Worm (Caenorhabditis elegans) whole organism, L3 larva: ENCODE measurements around the gene nstp-9.

ENCODE experiments used
- R02D3.7 ChIP-seq: fragments of 150-350 bp; optimal IDR thresholded peaks from 2 replicates; lab custom pipeline; 2014; ENCODE audit warnings: missing biosample characterization, missing genetic modification characterization
- ZK546.5 ChIP-seq: sonication (generic microtip); optimal IDR thresholded peaks from 2 replicates; lab custom pipeline; 2017; ENCODE audit warnings: missing biosample characterization, missing genetic modification characterization
- aly-2 ChIP-seq: fragments of 150-350 bp; optimal IDR thresholded peaks from 2 replicates; lab custom pipeline; 2014; ENCODE audit warnings: missing biosample characterization, missing genetic modification characterization
- ceh-28 ChIP-seq: fragments of 150-350 bp; optimal IDR thresholded peaks from 2 replicates; lab custom pipeline; 2014; ENCODE audit warnings: missing biosample characterization, missing genetic modification reagents, missing genetic modification characterization
- ceh-9 ChIP-seq: sonication (generic microtip); optimal IDR thresholded peaks from 2 replicates; lab custom pipeline; 2018; ENCODE audit warnings: missing biosample characterization, missing genetic modification characterization
- egl-27 ChIP-seq: sonication (generic microtip); optimal IDR thresholded peaks from 4 replicates; lab custom pipeline; 2017; ENCODE audit warnings: missing biosample characterization, missing genetic modification reagents, missing genetic modification characterization
- egl-5 ChIP-seq: fragments of 150-350 bp; optimal IDR thresholded peaks from 2 replicates; lab custom pipeline; 2017; ENCODE audit warnings: missing biosample characterization, missing genetic modification reagents, missing genetic modification characterization, inconsistent platforms
- elt-1 ChIP-seq: fragments of 150-350 bp; optimal IDR thresholded peaks from 2 replicates; lab custom pipeline; 2014; ENCODE audit warnings: missing biosample characterization, missing genetic modification characterization
- elt-2 ChIP-seq: sonication (generic microtip); optimal IDR thresholded peaks from 2 replicates; lab custom pipeline; 2016; ENCODE audit warnings: missing genetic modification reagents, mild to moderate bottlenecking, missing genetic modification characterization, missing compliant biosample characterization
- elt-3 ChIP-seq, 3 experiments: fragments of 150-350 bp in 1 of 3; sonication (generic microtip) in 2 of 3; optimal IDR thresholded peaks; 2 replicates in 2 of 3; 4 replicates in 1 of 3; lab custom pipeline; 2014 to 2017; ENCODE audit warnings: missing biosample characterization in 3 of 3, missing genetic modification characterization in 3 of 3
- fkh-10 ChIP-seq: sonication (generic microtip); optimal IDR thresholded peaks from 2 replicates; lab custom pipeline; 2017; ENCODE audit warnings: missing biosample characterization, missing genetic modification reagents, missing genetic modification characterization
- hmg-11 ChIP-seq: sonication (generic microtip); optimal IDR thresholded peaks from 2 replicates; lab custom pipeline; 2016; ENCODE audit warnings: missing genetic modification characterization, missing compliant biosample characterization
- jun-1 ChIP-seq: fragments of 150-350 bp; optimal IDR thresholded peaks from 2 replicates; lab custom pipeline; 2014; ENCODE audit warnings: missing biosample characterization, missing genetic modification reagents, missing genetic modification characterization
- lin-15B ChIP-seq: fragments of 150-350 bp; optimal IDR thresholded peaks from 2 replicates; lab custom pipeline; 2014; ENCODE audit warnings: missing biosample characterization, missing genetic modification characterization
- lsy-12 ChIP-seq: sonication (generic microtip); optimal IDR thresholded peaks from 2 replicates; lab custom pipeline; 2016; ENCODE audit warnings: mild to moderate bottlenecking, missing genetic modification characterization, missing compliant biosample characterization
- mdl-1 ChIP-seq: fragments of 150-350 bp; optimal IDR thresholded peaks from 2 replicates; lab custom pipeline; 2014; ENCODE audit warnings: missing biosample characterization, missing genetic modification characterization
- nfya-1 ChIP-seq: sonication (generic microtip); optimal IDR thresholded peaks from 2 replicates; lab custom pipeline; 2017; ENCODE audit warnings: missing genetic modification characterization, mild to moderate bottlenecking, missing compliant biosample characterization, antibody characterized with exemption, moderate library complexity; ENCODE audit not compliant: insufficient read depth
- nhr-23 ChIP-seq: fragments of 150-350 bp; optimal IDR thresholded peaks from 2 replicates; lab custom pipeline; 2014; ENCODE audit warnings: missing biosample characterization, missing genetic modification reagents, missing genetic modification characterization
- nhr-237 ChIP-seq: fragments of 150-350 bp; optimal IDR thresholded peaks from 2 replicates; lab custom pipeline; 2014; ENCODE audit warnings: missing biosample characterization, missing genetic modification characterization
- nhr-25 ChIP-seq: sonication (generic microtip); optimal IDR thresholded peaks from 2 replicates; lab custom pipeline; 2017; ENCODE audit warnings: missing biosample characterization, missing genetic modification characterization
- nhr-28 ChIP-seq: fragments of 150-350 bp; optimal IDR thresholded peaks from 2 replicates; lab custom pipeline; 2014; ENCODE audit warnings: missing biosample characterization, missing genetic modification characterization
- nhr-43 ChIP-seq: sonication (generic microtip); optimal IDR thresholded peaks from 2 replicates; lab custom pipeline; 2016; ENCODE audit warnings: mild to moderate bottlenecking, missing genetic modification characterization, missing compliant biosample characterization; ENCODE audit not compliant: poor library complexity, severe bottlenecking
- nhr-67 ChIP-seq: fragments of 150-350 bp; optimal IDR thresholded peaks from 2 replicates; lab custom pipeline; 2014; ENCODE audit warnings: missing biosample characterization, missing genetic modification characterization
- nhr-77 ChIP-seq: fragments of 150-350 bp; optimal IDR thresholded peaks from 2 replicates; lab custom pipeline; 2014; ENCODE audit warnings: missing biosample characterization, missing genetic modification characterization
- pha-4 ChIP-seq: fragments of 150-350 bp; optimal IDR thresholded peaks from 2 replicates; lab custom pipeline; 2014; ENCODE audit warnings: missing biosample characterization, missing genetic modification reagents, missing genetic modification characterization
- sea-2 ChIP-seq: fragments of 150-350 bp; sonication (generic microtip); optimal IDR thresholded peaks from 4 replicates; lab custom pipeline; 2014; ENCODE audit warnings: missing biosample characterization, missing genetic modification reagents, missing genetic modification characterization
- tbx-2 ChIP-seq: sonication (generic microtip); optimal IDR thresholded peaks from 2 replicates; lab custom pipeline; 2016; ENCODE audit warnings: mild to moderate bottlenecking, missing genetic modification characterization, missing compliant biosample characterization
- unc-39 ChIP-seq: sonication (generic microtip); optimal IDR thresholded peaks from 4 replicates; lab custom pipeline; 2017; ENCODE audit warnings: missing biosample characterization, missing genetic modification characterization
- unc-62 ChIP-seq: fragments of 150-350 bp; sonication (generic microtip); optimal IDR thresholded peaks from 4 replicates; lab custom pipeline; 2014; ENCODE audit warnings: missing biosample characterization, missing genetic modification reagents, missing genetic modification characterization
- zag-1 ChIP-seq: fragments of 150-350 bp; optimal IDR thresholded peaks from 2 replicates; lab custom pipeline; 2014; ENCODE audit warnings: missing biosample characterization, missing genetic modification characterization
- ztf-11 ChIP-seq: fragments of 150-350 bp; optimal IDR thresholded peaks from 2 replicates; lab custom pipeline; 2014; ENCODE audit warnings: missing biosample characterization, missing genetic modification characterization

nstp-9 gene

DNA sequence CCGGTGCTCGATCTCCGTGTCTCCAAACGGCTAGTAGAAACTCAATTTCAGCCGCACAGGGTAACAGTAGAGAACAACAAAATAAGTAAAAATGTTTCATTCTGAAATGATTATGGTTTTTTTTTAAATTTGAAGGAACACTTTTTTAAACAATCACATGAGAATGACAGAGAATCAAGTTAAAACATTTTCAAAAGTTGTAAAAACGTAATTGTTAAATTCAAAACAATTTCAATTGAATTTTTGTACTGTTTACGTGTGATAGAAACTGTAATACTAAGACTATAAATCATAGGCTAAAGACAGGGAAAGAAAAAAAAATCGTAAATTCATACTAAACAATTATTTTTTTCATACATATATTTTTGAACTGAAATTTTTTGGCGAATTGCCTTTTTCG is 21.7 kb upstream of the nstp-9 start, which contains the start of gene pho-7:
pho-7 (minus strand) TSS at position 101 of the 400 bp plus-strand sequence.
- TF ChIP-seq mdl-1 (tag; lab: Kevin White, UChicago) (no peak), unc-39 (no peak), zag-1 (no peak), lsy-12 (tag; lab: Kevin White, UChicago) (no peak), egl-5 (tag; lab: Kevin White, UChicago) (no peak), nhr-28 (no peak), nhr-67 (no peak), elt-1 (tag; lab: Kevin White, UChicago) (no peak), lin-15B (tag; lab: Kevin White, UChicago) (no peak), aly-2 (tag; lab: Kevin White, UChicago) (no peak), jun-1 (tag; lab: Kevin White, UChicago) (no peak), nfya-1 (tag; lab: Kevin White, UChicago) (no peak), unc-62 (GFP tag; lab: Kevin White, UChicago) (no peak), ztf-11 (tag; lab: Kevin White, UChicago) (no peak), nhr-237 (tag; lab: Kevin White, UChicago) (no peak)

DNA sequence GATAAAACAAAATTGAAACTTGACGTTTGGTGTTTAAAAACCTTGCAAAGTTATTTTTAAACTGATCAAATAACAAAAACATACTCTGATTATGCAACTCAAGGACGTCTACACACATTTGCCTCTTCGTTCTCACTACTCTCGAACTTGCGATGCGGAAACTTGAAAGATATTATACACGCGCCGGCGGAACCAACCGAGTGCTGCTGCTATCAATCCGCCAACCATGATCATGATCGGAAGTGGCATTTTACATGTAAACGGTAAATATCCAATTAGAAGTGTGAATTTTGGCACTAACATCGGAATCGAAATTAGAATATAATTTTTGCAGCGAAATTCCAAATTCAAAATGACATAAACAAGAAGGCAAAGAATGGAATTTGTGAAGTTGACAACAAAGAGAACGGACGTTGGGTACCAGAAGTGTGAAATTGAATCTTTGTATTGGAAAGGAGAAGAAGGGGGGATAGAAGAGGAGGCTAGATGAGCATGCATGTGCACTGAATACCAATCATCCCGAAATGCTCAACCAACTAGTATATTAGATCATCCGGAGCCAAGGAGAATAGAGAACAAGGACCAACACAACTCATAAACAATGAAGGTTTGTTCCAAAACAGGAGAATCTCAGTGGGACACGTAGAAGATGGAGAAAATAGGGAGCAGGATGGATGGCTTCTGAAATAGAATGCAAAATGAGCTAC is 13.9 kb upstream of the nstp-9 start:
- TF ChIP-seq lin-15B (tag; lab: Kevin White, UChicago) (no peak), nhr-23 (tag; lab: Kevin White, UChicago) (no peak), ceh-28 (tag; lab: Kevin White, UChicago) (no peak), mdl-1 (tag; lab: Kevin White, UChicago) (no peak), ZK546.5 (no peak), sea-2 (GFP tag; lab: Kevin White, UChicago) (no peak), aly-2 (tag; lab: Kevin White, UChicago) (no peak), R02D3.7 (tag; lab: Kevin White, UChicago) (no peak), nfya-1 (tag; lab: Kevin White, UChicago) (no peak), jun-1 (tag; lab: Kevin White, UChicago) (no peak)

DNA sequence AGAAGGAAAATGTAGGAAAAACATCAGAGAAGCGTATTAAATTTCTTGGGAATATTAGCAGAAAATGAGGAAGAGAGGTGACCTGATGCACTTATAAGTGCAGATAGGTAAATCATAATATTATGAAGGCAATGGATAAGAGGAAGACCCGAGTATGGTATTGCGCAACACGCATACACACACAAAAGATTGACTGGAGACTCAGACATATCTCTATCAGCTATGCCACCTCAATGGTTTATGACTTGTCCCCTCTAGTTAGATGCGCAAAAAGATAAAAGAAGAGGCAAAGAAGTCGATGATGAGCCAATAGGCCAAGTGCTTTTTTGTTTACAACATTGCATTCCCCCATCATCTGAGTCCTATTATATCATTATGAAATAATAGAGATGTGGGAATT is 12.6 kb upstream of the nstp-9 start:
- TF ChIP-seq elt-2 (tag; lab: Kevin White, UChicago), result no peak
- TF ChIP-seq ceh-9, result no peak
- TF ChIP-seq elt-3 (tag; optimal IDR thresholded peaks at IDR 0.05; lab: Kevin White, UChicago), result no peak

DNA sequence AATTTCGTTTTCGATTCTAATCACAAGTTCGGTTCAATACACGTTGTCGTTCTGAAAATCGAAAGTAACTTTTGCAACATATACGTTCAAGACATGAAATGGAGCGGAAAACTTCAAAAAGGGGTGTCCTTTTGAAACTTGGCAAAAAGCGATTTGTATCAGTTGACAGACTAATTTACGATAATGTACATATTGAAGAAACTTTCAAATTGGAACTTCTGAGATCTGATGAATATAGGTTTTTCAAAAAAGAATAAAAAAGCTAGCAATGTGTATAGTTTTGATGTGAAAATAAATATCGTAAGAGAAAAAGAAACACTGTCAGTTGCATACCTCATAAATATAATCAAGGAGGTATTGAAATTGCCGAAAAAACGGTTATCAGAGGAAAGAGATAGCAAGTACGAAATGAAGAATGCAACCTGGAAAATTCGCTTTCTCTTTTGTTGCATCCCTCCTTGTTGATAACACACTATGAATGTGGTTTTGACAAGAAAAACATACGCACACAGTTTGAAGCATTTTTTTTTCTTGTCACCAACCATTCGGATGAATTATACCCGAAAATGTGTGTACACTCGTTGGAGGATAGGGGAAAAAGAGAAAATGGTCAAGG is 9.5 kb upstream of the nstp-9 start, which contains the start of gene dgn-1:
dgn-1 (minus strand) TSS at position 51 of the 616 bp plus-strand sequence.
- TF ChIP-seq elt-2 (tag; lab: Kevin White, UChicago) (peak; percentile 56), pha-4 (tag; lab: Kevin White, UChicago) (peak; percentile 26), hmg-11 (tag; lab: Kevin White, UChicago) (no peak)

DNA sequence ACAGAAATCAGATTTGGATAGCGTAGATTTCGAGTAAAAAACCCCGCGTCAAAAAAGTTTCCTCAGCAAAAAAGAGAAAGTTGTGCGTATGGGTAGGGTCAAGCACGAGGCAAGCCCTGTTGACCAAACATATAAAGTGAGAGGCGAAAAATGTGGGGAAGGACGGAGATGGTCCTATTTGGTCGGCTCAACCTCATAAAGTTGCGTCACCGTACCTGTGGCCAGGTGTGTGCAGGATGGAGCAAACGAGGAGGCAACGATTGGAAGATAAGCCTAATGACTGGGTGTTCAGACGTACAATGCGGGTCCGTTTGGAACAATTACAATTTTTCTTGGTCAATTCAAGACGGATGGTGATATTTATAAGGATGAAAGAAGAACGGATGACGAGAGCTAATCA is 7.6 kb upstream of the nstp-9 start:
- no peak for TF ChIP-seq nhr-43 (tag; lab: Kevin White, UChicago)
- TF ChIP-seq fkh-10 (GFP tag; lab: Kevin White, UChicago), result no peak
- no peak for TF ChIP-seq nhr-77 (tag; lab: Kevin White, UChicago)
- TF ChIP-seq tbx-2 (tag; lab: Kevin White, UChicago), result no peak
- TF ChIP-seq elt-3 (tag; optimal IDR thresholded peaks at IDR 0.05; lab: Kevin White, UChicago), result no peak
- TF ChIP-seq nhr-25, result no peak
- no peak for TF ChIP-seq sea-2 (GFP tag; lab: Kevin White, UChicago)
- TF ChIP-seq hmg-11 (tag; lab: Kevin White, UChicago), result no peak
- TF ChIP-seq egl-5 (tag; lab: Kevin White, UChicago), result no peak
- TF ChIP-seq egl-27 (tag; lab: Kevin White, UChicago), result no peak
- TF ChIP-seq, all 47 proteins: peak for 0
